Worm (Caenorhabditis elegans): ENCODE results near the gene gcy-22.

The gcy-22 gene

ce11 chrV:20847743-20848229 lies 22.9 kb upstream of the gcy-22 start (continued):
- TF ChIP-seq C17E4.6 (GFP tag; IDR thresholded peaks at IDR 0.05): no peak; the same call in 1 of the 2 replicates
- no peak for TF ChIP-seq snpc-1.1 (tag; optimal IDR thresholded peaks at IDR 0.05; ENCODE audit: insufficient read depth)
- no peak for TF ChIP-seq efl-1 (GFP tag; optimal IDR thresholded peaks at IDR 0.05)
- no peak; the same call in 1 of the 2 replicates for TF ChIP-seq Y56A3A.18 (GFP tag; IDR thresholded peaks at IDR 0.05)
- no peak for TF ChIP-seq C06A6.2 (GFP tag; conservative IDR thresholded peaks at IDR 0.05)
- TF ChIP-seq dpl-1 (GFP tag; optimal IDR thresholded peaks at IDR 0.05): no peak
- TF ChIP-seq die-1 (tag; optimal IDR thresholded peaks at IDR 0.05): peak; percentile 38
- peak; percentile 77 for TF ChIP-seq F49E8.2 (tag; optimal IDR thresholded peaks at IDR 0.05; ENCODE audit: insufficient read depth)
- no peak for TF ChIP-seq B0035.1 (tag; optimal IDR thresholded peaks at IDR 0.05)
- no peak for TF ChIP-seq let-607 (tag; optimal IDR thresholded peaks at IDR 0.05)
- TF ChIP-seq tbp1 (GFP tag; optimal IDR thresholded peaks at IDR 0.05): peak; percentile 51
- TF ChIP-seq nfya-1 (tag; optimal IDR thresholded peaks at IDR 0.05; ENCODE audit: borderline replicate concordance, insufficient read depth): no peak
- TF ChIP-seq mel-28 (tag; optimal IDR thresholded peaks at IDR 0.05; ENCODE audit: borderline replicate concordance): no peak
- no peak for TF ChIP-seq sptf-2 (GFP tag; optimal IDR thresholded peaks at IDR 0.05)
- no peak for TF ChIP-seq aptf-2 (GFP tag; conservative IDR thresholded peaks at IDR 0.05)
- TF ChIP-seq Y53F4B.3 (GFP tag; IDR thresholded peaks at IDR 0.05): no peak
- TF ChIP-seq ceh-100 (GFP tag; IDR thresholded peaks at IDR 0.05): no peak
- no peak for TF ChIP-seq let-526 (GFP tag; IDR thresholded peaks at IDR 0.05)
- no peak for TF ChIP-seq ztf-25 (GFP tag; IDR thresholded peaks at IDR 0.05)
- no peak for TF ChIP-seq cebp-1 (GFP tag; IDR thresholded peaks at IDR 0.05)
- peak; percentile 36 for TF ChIP-seq cebp-1 (tag; optimal IDR thresholded peaks at IDR 0.05)
- TF ChIP-seq nhr-179 (tag; optimal IDR thresholded peaks at IDR 0.05): no peak
- peak; percentile 63 for TF ChIP-seq tlf-1 (GFP tag; optimal IDR thresholded peaks at IDR 0.05)
- no peak for TF ChIP-seq lag-1 (GFP tag; IDR thresholded peaks at IDR 0.05)
- TF ChIP-seq ets-4 (GFP tag; optimal IDR thresholded peaks at IDR 0.05): peak; percentile 32
- TF ChIP-seq unc-62 (GFP tag; optimal IDR thresholded peaks at IDR 0.05): no peak
- no peak for TF ChIP-seq hrde-1 (tag; optimal IDR thresholded peaks at IDR 0.05; ENCODE audit: borderline replicate concordance)
- TF ChIP-seq ccch-3 (GFP tag; optimal IDR thresholded peaks at IDR 0.05): no peak
- no peak for TF ChIP-seq ztf-3 (GFP tag; optimal IDR thresholded peaks at IDR 0.05)
- no peak for TF ChIP-seq ztf-28 (GFP tag; IDR thresholded peaks at IDR 0.05)
- TF ChIP-seq pbrm-1 (GFP tag; IDR thresholded peaks at IDR 0.05): peak; percentile 50; the same call in 1 of the 2 replicates
- TF ChIP-seq madf-3 (GFP tag; IDR thresholded peaks at IDR 0.05): peak; percentile 65; the same call in 1 of the 2 replicates
- TF ChIP-seq athp-1 (tag; optimal IDR thresholded peaks at IDR 0.05): peak; percentile 72
- TF ChIP-seq ceh-27 (GFP tag; optimal IDR thresholded peaks at IDR 0.05): no peak
- peak; percentile 78 for TF ChIP-seq zim-3 (tag; optimal IDR thresholded peaks at IDR 0.05)
- no peak for TF ChIP-seq Y95B8A.8 (GFP tag; IDR thresholded peaks at IDR 0.05)
- no peak for TF ChIP-seq sea-2 (GFP tag; IDR thresholded peaks at IDR 0.05)
- no peak for TF ChIP-seq lir-1 (GFP tag; conservative IDR thresholded peaks at IDR 0.05)
- no peak for TF ChIP-seq K12H6.12 (tag; optimal IDR thresholded peaks at IDR 0.05)
- TF ChIP-seq nhr-120 (GFP tag; IDR thresholded peaks at IDR 0.05): no peak
- TF ChIP-seq tbx-9 (tag; optimal IDR thresholded peaks at IDR 0.05; ENCODE audit: borderline replicate concordance): peak; percentile 62
- TF ChIP-seq mxl-1 (tag; optimal IDR thresholded peaks at IDR 0.05): no peak
- no peak for TF ChIP-seq ZK185.1 (tag; optimal IDR thresholded peaks at IDR 0.05; ENCODE audit: poor library complexity, severe bottlenecking)
- TF ChIP-seq F55B11.4 (tag; optimal IDR thresholded peaks at IDR 0.05; ENCODE audit: borderline replicate concordance, insufficient read depth): no peak
- peak; percentile 40 for TF ChIP-seq gei-17 (GFP tag; optimal IDR thresholded peaks at IDR 0.05)
- TF ChIP-seq F23B12.7 (tag; optimal IDR thresholded peaks at IDR 0.05; ENCODE audit: insufficient read depth): peak; percentile 56
- TF ChIP-seq lsy-27 (tag; optimal IDR thresholded peaks at IDR 0.05; ENCODE audit: borderline replicate concordance, insufficient read depth): no peak

All from whole organism, young adult.